Worm (Caenorhabditis elegans) whole organism, midembryonic: Measurements from ENCODE around the gene ZK1058.9.

Experiments used
- T22C8.4 ChIP-seq: fragments of 200-800 bp; sonication (Bioruptor generic); IDR thresholded peaks from 2 replicates; pipeline ENCODE4 v1.3.6; 2022; ENCODE audit warnings: missing genetic modification characterization, missing compliant biosample characterization
- cog-1 ChIP-seq: sonication (generic microtip); optimal IDR thresholded peaks from 2 replicates; lab custom pipeline; 2016; ENCODE audit warnings: missing genetic modification characterization, missing compliant biosample characterization
- flt-1 ChIP-seq: fragments of 200-800 bp; sonication (Bioruptor generic); IDR thresholded peaks from 2 replicates; pipeline ENCODE4 v1.3.6; 2022; ENCODE audit warnings: missing genetic modification characterization, missing compliant biosample characterization
- klf-2 ChIP-seq: fragments of 200-800 bp; sonication (Bioruptor generic); conservative IDR thresholded peaks from 2 replicates; pipeline ENCODE4 v1.3.6; 2022; ENCODE audit warnings: missing genetic modification reagents, missing genetic modification characterization, missing compliant biosample characterization
- med-1 ChIP-seq: sonication (generic microtip); optimal IDR thresholded peaks from 2 replicates; lab custom pipeline; 2017; ENCODE audit warnings: missing genetic modification characterization, mild to moderate bottlenecking, missing compliant biosample characterization, antibody characterized with exemption, missing genetic modification reagents; ENCODE audit not compliant: insufficient read depth
- ref-1 ChIP-seq: fragments of 200-800 bp; sonication (Bioruptor generic); conservative IDR thresholded peaks from 2 replicates; pipeline ENCODE4 v1.3.6; 2022; ENCODE audit warnings: missing genetic modification reagents, missing genetic modification characterization, missing compliant biosample characterization
- tab-1 ChIP-seq: fragments of 200-800 bp; sonication (Bioruptor generic); IDR thresholded peaks from 2 replicates; pipeline ENCODE4 v1.3.6; 2022; ENCODE audit warnings: missing genetic modification characterization, missing compliant biosample characterization
- ztf-23 ChIP-seq: fragments of 200-800 bp; sonication (Bioruptor generic); IDR thresholded peaks from 2 replicates; pipeline ENCODE4 v1.3.6; 2022; ENCODE audit warnings: missing genetic modification reagents, missing genetic modification characterization, missing compliant biosample characterization
- ztf-29 ChIP-seq: fragments of 200-800 bp; sonication (Bioruptor generic); IDR thresholded peaks from 2 replicates; pipeline ENCODE4 v1.3.6; 2022; ENCODE audit warnings: missing genetic modification reagents, missing genetic modification characterization, missing compliant biosample characterization

Gene ZK1058.9

ce11 chrIII:3931423-3931822, 5.4 kb upstream of the ZK1058.9 start, which contains the start of gene F37A8.2:
TSS of gene F37A8.2 (minus strand) at chrIII:3931523.
- TF ChIP-seq ref-1 (GFP tag; lab: Robert Waterston, UW) (no peak), cog-1 (tag; lab: Kevin White, UChicago) (no peak), ztf-29 (no peak), med-1 (no peak), flt-1 (GFP tag; lab: Robert Waterston, UW) (no peak), klf-2 (no peak), tab-1 (GFP tag; lab: Robert Waterston, UW) (no peak), T22C8.4 (GFP tag; lab: Robert Waterston, UW) (no peak)

DNA sequence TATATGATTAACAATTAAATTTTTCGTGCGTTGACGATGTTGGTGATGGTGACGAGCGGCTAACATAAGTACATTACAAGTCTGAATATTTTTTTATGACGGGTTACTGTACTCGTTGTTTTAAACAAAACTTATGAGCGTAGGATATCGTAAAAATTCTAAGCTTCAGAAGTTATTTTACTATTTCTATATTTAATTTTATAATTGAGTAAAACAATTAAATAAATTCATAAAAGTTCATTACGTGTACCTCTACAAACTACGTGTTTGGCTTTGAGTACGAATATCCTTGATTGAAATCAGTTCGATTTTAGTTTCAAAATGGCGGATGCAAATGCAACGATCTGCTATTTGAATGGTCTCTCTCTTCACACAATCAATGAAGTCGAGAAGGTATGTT, 2.1 kb upstream of the ZK1058.9 start, which contains the start of gene F37A8.1:
TSS of gene F37A8.1 (plus strand) at position 301 of the 400 bp plus-strand sequence.
- TF ChIP-seq klf-2 (no peak), ztf-29 (no peak), ztf-23 (no peak), tab-1 (GFP tag; lab: Robert Waterston, UW) (no peak), med-1 (no peak), cog-1 (tag; lab: Kevin White, UChicago) (no peak), flt-1 (GFP tag; lab: Robert Waterston, UW) (no peak), T22C8.4 (GFP tag; lab: Robert Waterston, UW) (no peak), ref-1 (GFP tag; lab: Robert Waterston, UW) (no peak)

DNA sequence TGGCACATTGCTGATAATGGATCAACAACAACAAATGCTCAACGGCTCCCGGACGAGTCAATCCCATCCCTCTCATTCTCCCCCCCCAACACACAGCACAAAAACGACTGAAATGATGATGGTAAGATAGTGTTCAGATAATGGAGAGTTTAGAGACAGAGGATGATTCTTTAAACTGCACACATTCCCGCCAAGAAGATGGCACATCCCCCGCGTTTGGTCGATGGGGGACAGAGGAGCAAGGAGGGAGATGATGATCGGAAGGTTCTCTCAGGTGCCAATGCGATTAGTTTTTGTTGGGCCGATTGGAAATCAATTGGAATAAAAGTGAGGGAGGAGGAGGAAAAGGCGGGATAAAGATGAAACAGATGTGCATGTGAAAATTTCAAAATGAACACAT, 1.4 kb upstream of the ZK1058.9 start:
- TF ChIP-seq ztf-29 (no peak), cog-1 (tag; lab: Kevin White, UChicago) (no peak), med-1 (no peak), tab-1 (GFP tag; lab: Robert Waterston, UW) (no peak), T22C8.4 (GFP tag; lab: Robert Waterston, UW) (no peak), klf-2 (no peak), ztf-23 (no peak)

DNA sequence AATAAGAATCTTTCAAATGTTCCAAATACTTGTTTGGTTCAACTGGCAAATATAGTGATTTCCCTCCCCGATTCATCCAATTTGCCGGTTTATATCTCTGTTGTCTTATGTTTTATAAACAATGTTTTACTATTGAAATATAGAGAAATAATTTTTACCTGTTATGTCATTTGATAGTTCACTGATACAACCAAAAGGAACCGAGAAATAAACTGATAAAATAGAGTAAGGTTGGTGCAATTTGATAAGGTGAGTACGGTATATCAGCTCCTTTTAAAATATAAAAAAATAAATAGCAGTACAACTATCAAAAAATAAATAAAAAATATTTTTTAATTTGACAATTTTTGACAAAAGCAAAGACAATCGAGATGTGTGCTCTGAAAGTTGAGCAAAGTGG, 785 bp upstream of the ZK1058.9 start:
- no peak for TF ChIP-seq tab-1 (GFP tag; lab: Robert Waterston, UW)

DNA sequence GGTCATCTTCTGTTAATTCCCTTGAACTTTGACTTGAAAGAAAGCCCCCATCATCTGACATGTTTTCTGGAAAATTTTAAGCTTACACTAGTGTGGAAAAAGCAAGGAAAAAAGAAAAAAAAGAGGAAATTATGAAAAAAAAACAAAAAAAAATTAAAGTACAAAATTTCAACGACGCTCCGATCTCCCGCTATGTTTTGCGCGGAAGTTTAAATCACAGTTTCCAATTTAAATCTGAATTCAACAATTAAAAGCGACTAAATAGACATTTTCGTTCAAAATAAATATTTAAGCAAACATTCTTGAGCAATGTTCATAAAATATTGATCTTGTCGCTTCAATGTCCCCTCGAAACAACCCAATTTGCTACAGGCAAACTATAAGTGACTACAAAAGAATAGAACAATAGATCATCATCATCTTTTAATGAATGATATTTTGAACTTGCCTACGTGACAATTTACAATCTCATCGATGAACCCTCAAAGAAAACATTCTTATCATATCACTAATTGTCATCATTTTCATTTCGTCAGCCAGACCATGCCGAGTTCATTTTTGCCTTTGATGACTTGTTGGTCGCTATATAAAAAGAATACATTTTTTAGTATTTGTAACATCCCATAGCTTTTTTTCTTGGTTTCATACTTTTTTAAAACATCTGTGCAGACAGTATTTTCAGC, 4.2 kb downstream of the ZK1058.9 start, which contains the start of the genes metl-6 and nit-1:
TSS of gene metl-6 (minus strand) at position 66 of the 683 bp plus-strand sequence.
TSS of gene nit-1 (plus strand) at position 562 of the 683 bp plus-strand sequence.
- TF ChIP-seq ztf-29 (no peak), med-1 (no peak)

- TF ChIP-seq ref-1 (GFP tag; lab: Robert Waterston, UW) (no peak), cog-1 (tag; lab: Kevin White, UChicago) (no peak), T22C8.4 (GFP tag; lab: Robert Waterston, UW) (no peak), ztf-23 (no peak), ztf-29 (no peak), klf-2 (no peak), tab-1 (GFP tag; lab: Robert Waterston, UW) (no peak), med-1 (no peak), flt-1 (GFP tag; lab: Robert Waterston, UW) (no peak)
Measured at ce11 chrIII:3918569-3918968, 7.4 kb downstream of the ZK1058.9 start, which contains the start of gene ZK1058.3. TSS of gene ZK1058.3 (plus strand) at chrIII:3918869.

DNA sequence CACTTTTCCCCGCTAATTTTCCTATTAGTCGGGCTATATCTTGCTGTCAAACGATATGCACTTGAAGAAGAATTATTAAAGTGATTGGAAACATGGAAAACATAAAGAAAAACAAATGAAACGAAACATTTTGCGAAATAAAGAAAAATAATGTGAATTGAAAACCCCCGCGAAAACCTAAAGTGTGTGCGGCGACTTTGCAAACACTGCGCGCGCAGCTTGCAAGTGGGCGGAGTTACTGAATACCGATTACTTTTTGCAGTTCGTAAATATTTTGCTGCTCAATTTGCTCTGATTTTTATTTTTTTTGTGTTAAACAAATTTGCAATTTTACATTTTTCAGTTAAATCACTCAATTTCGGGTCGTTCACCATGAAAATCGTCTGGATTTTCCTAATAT, 9.4 kb downstream of the ZK1058.9 start, which contains the start of gene ccdc-47:
TSS of gene ccdc-47 (plus strand) at position 344 of the 400 bp plus-strand sequence.
- TF ChIP-seq ztf-23, result peak; percentile 89
- TF ChIP-seq ref-1 (GFP tag; lab: Robert Waterston, UW), result 0 out of 2 replicates have a peak, but pooled peaks have one; percentile 22
- TF ChIP-seq flt-1 (GFP tag; lab: Robert Waterston, UW), result peak; percentile 93
- TF ChIP-seq ztf-29, result no peak
- peak; percentile 66 for TF ChIP-seq T22C8.4 (GFP tag; lab: Robert Waterston, UW)
- TF ChIP-seq tab-1 (GFP tag; lab: Robert Waterston, UW), result peak; percentile 88
- peak; percentile 72 for TF ChIP-seq cog-1 (tag; lab: Kevin White, UChicago)
- TF ChIP-seq med-1, result peak; percentile 95
- peak; percentile 77 for TF ChIP-seq klf-2

DNA sequence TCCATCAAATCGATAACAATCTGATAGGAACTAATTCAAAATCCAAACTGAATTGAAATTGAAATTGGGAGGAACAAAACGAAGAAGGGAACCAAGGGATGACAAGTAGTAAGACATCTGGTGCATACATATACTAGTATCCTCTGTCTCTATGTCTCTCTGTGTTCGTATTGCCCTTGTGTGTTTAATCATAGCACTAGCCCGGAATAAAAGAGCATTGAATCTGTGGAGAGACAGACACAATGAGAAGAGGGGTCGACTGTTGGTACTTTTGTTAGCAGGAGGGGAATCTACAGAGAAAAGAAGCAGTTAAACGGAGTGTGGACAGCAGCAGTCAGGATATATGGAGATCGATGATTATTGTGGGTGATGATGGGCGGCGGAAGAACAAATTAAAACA, 10.3 kb downstream of the ZK1058.9 start:
- TF ChIP-seq ztf-23 (0 out of 2 replicates have a peak, but pooled peaks have one; percentile 28), flt-1 (GFP tag; lab: Robert Waterston, UW) (no peak), tab-1 (GFP tag; lab: Robert Waterston, UW) (no peak), med-1 (no peak), ztf-29 (peak; percentile 40; the same call in 1 of the 2 replicates), cog-1 (tag; lab: Kevin White, UChicago) (no peak), T22C8.4 (GFP tag; lab: Robert Waterston, UW) (no peak), ref-1 (GFP tag; lab: Robert Waterston, UW) (no peak), klf-2 (no peak)

DNA sequence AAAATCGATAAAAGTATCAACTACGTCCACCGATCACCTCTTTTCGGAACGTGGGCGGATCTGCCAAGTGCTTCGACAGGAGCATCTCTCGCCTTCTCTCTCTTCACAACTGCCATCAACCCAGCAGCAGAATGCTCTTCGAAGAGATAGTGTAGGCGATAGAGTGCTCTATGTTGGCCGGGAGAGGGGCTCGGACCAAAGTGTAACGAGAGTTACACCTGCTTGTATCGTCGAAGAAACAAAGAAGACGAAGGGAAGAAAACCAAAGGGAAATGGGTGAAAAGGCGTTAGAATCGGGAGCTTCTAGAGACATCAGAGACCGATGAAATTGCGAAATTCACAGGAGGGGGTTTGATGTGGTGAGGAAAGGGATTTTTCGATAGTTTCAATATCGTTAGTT, 11.2 kb downstream of the ZK1058.9 start:
- TF ChIP-seq flt-1 (GFP tag; lab: Robert Waterston, UW) (no peak), klf-2 (no peak), ref-1 (GFP tag; lab: Robert Waterston, UW) (no peak), med-1 (no peak), ztf-23 (no peak), ztf-29 (no peak), tab-1 (GFP tag; lab: Robert Waterston, UW) (no peak), cog-1 (tag; lab: Kevin White, UChicago) (no peak), T22C8.4 (GFP tag; lab: Robert Waterston, UW) (no peak)

DNA sequence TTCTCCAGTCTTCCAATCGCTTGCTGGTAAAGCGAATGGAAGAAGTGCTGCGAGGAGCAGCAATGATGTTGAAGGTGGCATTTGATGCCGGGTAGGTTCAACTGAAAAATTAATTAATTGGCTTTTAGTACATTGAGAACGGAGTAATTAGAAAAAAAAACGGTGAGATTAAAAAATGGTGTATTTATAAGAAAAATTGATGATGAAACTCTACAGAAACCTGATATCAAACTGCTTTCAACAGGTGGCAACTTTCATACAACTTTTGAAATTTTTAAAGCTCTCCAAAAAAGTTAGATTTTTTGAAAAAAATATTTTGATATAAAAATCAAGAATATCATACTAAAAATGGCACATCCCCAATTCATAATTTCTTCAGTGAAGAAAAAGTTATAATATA, 12.0 kb downstream of the ZK1058.9 start, which contains the start of gene pat-3:
TSS of gene pat-3 (minus strand) at position 101 of the 400 bp plus-strand sequence.
- no peak for TF ChIP-seq cog-1 (tag; lab: Kevin White, UChicago)
- no peak for TF ChIP-seq ref-1 (GFP tag; lab: Robert Waterston, UW)
- TF ChIP-seq klf-2, result no peak
- TF ChIP-seq ztf-29, result no peak
- no peak for TF ChIP-seq T22C8.4 (GFP tag; lab: Robert Waterston, UW)
- TF ChIP-seq flt-1 (GFP tag; lab: Robert Waterston, UW), result no peak
- no peak for TF ChIP-seq med-1
- no peak for TF ChIP-seq ztf-23
- no peak for TF ChIP-seq tab-1 (GFP tag; lab: Robert Waterston, UW)
